Fruit fly (Drosophila melanogaster) whole organism, embryonic: ENCODE data around the gene Cdc5.

Experiments
- CG31388 ChIP-seq: fragments of 200-800 bp; sonication (Bioruptor generic); optimal IDR thresholded peaks from 2 replicates; lab custom pipeline; 2016; ENCODE audit warnings: missing biosample characterization, missing genetic modification characterization
- CG43689 ChIP-seq: fragments of 200-800 bp; sonication (Bioruptor generic); IDR thresholded peaks from 2 replicates; pipeline ENCODE4 v1.3.6; 2022; ENCODE audit warnings: missing biosample characterization, missing genetic modification characterization
- Side ChIP-seq: fragments of 200-800 bp; sonication (Bioruptor generic); optimal IDR thresholded peaks from 2 replicates; lab custom pipeline; 2016; ENCODE audit warnings: missing biosample characterization, missing genetic modification characterization
- sisA ChIP-seq: fragments of 200-800 bp; sonication (Bioruptor generic); IDR thresholded peaks from 2 replicates; pipeline ENCODE4 v1.3.6; 2022; ENCODE audit warnings: missing biosample characterization, missing genetic modification characterization

DNA sequence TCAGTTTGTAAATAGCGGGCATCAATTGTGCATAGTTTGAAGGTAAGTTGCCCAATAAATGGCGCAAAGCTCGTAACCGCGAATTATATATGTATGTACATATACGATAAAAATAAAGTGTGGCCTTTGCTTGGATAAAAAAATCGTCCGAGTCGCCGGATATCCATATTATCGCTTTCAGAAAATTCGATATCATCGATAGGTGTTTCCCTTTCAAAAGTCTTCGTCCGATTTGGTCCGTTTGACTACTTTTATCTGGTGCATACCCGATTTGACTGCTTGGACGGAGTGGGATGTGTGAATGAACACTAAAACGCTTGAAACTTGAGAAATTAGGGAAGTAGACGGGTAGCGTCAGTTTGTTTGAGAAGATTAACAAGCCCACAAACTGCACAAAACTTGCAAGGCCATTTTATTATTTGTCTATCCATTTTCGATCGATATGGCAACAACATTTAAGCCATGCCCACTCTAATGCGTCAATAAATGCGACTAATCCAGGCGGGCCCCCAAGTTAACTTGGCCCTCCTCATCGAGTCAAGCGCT, 32.0 kb downstream of the Cdc5 start:
- TF ChIP-seq CG31388 (GFP tag; lab: Kevin White, UChicago) (no peak), sisA (GFP tag; lab: Robert Waterston, UW) (no peak), Side (GFP tag; lab: Kevin White, UChicago) (peak; percentile 16), CG43689 (GFP tag; lab: Robert Waterston, UW) (no peak)
